Fruit fly (Drosophila melanogaster): ENCODE measurements around the gene mRpL36.

- TF ChIP-seq CG4496 (GFP tag; IDR thresholded peaks at IDR 0.05) (no peak), D1 (tag; optimal IDR thresholded peaks at IDR 0.05) (no peak), Pif1B (GFP tag; optimal IDR thresholded peaks at IDR 0.05) (no peak), CG13204 (GFP tag; optimal IDR thresholded peaks at IDR 0.05) (no peak)
These were observed 45.3 kb downstream of the mRpL36 start for dm6 chr3L:8079598-8079997.
